Worm (Caenorhabditis elegans): ENCODE measurements around the gene F53A9.3.

- no peak for TF ChIP-seq dao-5 (tag; optimal IDR thresholded peaks at IDR 0.05)
- TF ChIP-seq him-1 (tag; optimal IDR thresholded peaks at IDR 0.05) = no peak
- TF ChIP-seq W03F9.2 (tag; optimal IDR thresholded peaks at IDR 0.05) = no peak
Measured at ce11 chrX:8677873-8678272, 30.3 kb upstream of the F53A9.3 start.
